Fruit fly (Drosophila melanogaster) S2 (cell line): Measurements from ENCODE around the gene Cyp4c3.

Experiments
- CG8478 ChIP-seq: fragments of >200 bp; optimal IDR thresholded peaks from 2 replicates; lab custom pipeline; 2018
- CTCF ChIP-seq, 2 experiments: fragments of >200 bp; optimal IDR thresholded peaks; 2 replicates each; lab custom pipeline; 2018

DNA sequence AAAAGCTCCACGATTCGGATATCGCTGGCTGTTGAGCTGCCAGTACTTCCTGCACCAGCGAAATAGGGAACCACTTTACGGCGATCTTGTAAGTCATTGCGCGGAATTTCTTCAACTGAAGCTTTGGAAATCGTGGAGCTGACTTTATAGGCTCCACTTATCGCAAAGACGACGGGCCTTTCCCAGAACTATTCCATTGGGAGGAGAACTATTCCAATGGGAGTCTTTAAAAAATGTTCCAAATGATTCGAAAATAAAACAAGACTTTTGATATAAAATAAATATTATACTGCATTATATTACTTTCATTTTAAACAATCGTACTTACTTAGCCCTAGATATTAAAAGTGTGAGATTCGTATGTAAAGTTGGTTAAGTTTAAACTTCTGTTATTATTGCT lies 43.2 kb downstream of the Cyp4c3 start, which contains the start of gene CG15550:
- TF ChIP-seq CTCF (optimal IDR thresholded peaks at IDR 0.05; lab: Kevin White, UChicago) (no peak), CG8478 (lab: Kevin White, UChicago) (no peak)
